Worm (Caenorhabditis elegans): ENCODE measurements around the gene rpl-23.

ce11 chrIII:5697963-5698730 lies 7.8 kb downstream of the rpl-23 start, which contains the start of the genes lgg-3 and rgs-5:
- TF ChIP-seq ama-1 (optimal IDR thresholded peaks at IDR 0.05) (no peak), ama-1 (GFP tag; optimal IDR thresholded peaks at IDR 0.05) (no peak), ekl-4 (GFP tag; IDR thresholded peaks at IDR 0.05) (0 out of 2 replicates have a peak, but pooled peaks have one; percentile 8), lin-40 (tag; optimal IDR thresholded peaks at IDR 0.05) (no peak)
